Worm (Caenorhabditis elegans) whole organism, L3 larva: ENCODE measurements around the gene clec-35.

Experiments used
- hmg-11 ChIP-seq: sonication (generic microtip); optimal IDR thresholded peaks from 2 replicates; lab custom pipeline; 2016; ENCODE audit warnings: missing genetic modification characterization, missing compliant biosample characterization
- unc-62 ChIP-seq: fragments of 150-350 bp; sonication (generic microtip); optimal IDR thresholded peaks from 4 replicates; lab custom pipeline; 2014; ENCODE audit warnings: missing biosample characterization, missing genetic modification reagents, missing genetic modification characterization

ce11 chrV:16871387-16871786 is 17.5 kb upstream of the clec-35 start, which contains the start of gene thn-4:
- TF ChIP-seq unc-62 (GFP tag; lab: Kevin White, UChicago) (no peak), hmg-11 (tag; lab: Kevin White, UChicago) (no peak)
